Fruit fly (Drosophila melanogaster): ENCODE data around the gene Ggamma30A.

Ggamma30A gene

dm6 chr2L:9330628-9331027 lies 74.3 kb downstream of the Ggamma30A start, which contains the start of gene Cks30A (continued):
- TF ChIP-seq CG5953 (GFP tag; IDR thresholded peaks at IDR 0.05) = no peak
- TF ChIP-seq CG16813 (GFP tag; IDR thresholded peaks at IDR 0.05; ENCODE audit: partially characterized antibody) = peak; percentile 26; the same call in 1 of the 3 replicates
- peak; percentile 95 for TF ChIP-seq CG9797 (GFP tag; optimal IDR thresholded peaks at IDR 0.05)
- TF ChIP-seq CG7928 (GFP tag; optimal IDR thresholded peaks at IDR 0.05) = no peak
- TF ChIP-seq Hr78 (GFP tag; optimal IDR thresholded peaks at IDR 0.05) = no peak
- no peak for TF ChIP-seq CG9215 (GFP tag; IDR thresholded peaks at IDR 0.05)
- TF ChIP-seq Max (GFP tag; optimal IDR thresholded peaks at IDR 0.05) = no peak
- TF ChIP-seq wor (GFP tag; IDR thresholded peaks at IDR 0.05) = no peak
- TF ChIP-seq slp2 (GFP tag; optimal IDR thresholded peaks at IDR 0.05) = no peak
- TF ChIP-seq crol (GFP tag; IDR thresholded peaks at IDR 0.05) = no peak
- TF ChIP-seq Doc2 (GFP tag; IDR thresholded peaks at IDR 0.05) = no peak
- TF ChIP-seq CG11456 (GFP tag; IDR thresholded peaks at IDR 0.05) = no peak
- TF ChIP-seq otp (GFP tag; IDR thresholded peaks at IDR 0.05) = no peak
- TF ChIP-seq CG6175 (GFP tag; IDR thresholded peaks at IDR 0.05) = no peak
- no peak for TF ChIP-seq lbe (GFP tag; optimal IDR thresholded peaks at IDR 0.05)
- no peak for TF ChIP-seq CG12219 (GFP tag; optimal IDR thresholded peaks at IDR 0.05)
- TF ChIP-seq CG2712 (tag; optimal IDR thresholded peaks at IDR 0.05) = no peak
- no peak for TF ChIP-seq peb (GFP tag; IDR thresholded peaks at IDR 0.05)
- no peak for TF ChIP-seq Hr51 (GFP tag; optimal IDR thresholded peaks at IDR 0.05)
- no peak for TF ChIP-seq CG4360 (GFP tag; IDR thresholded peaks at IDR 0.05)
- peak; percentile 58 for TF ChIP-seq CG33213 (GFP tag; optimal IDR thresholded peaks at IDR 0.05)
- no peak for TF ChIP-seq CG13894 (tag; optimal IDR thresholded peaks at IDR 0.05)
- TF ChIP-seq CG6813 (GFP tag; optimal IDR thresholded peaks at IDR 0.05) = no peak
- no peak for TF ChIP-seq CG14050 (GFP tag; IDR thresholded peaks at IDR 0.05)
- TF ChIP-seq GATAe (GFP tag; conservative IDR thresholded peaks at IDR 0.05) = no peak
- TF ChIP-seq CG43689 (GFP tag; IDR thresholded peaks at IDR 0.05) = no peak
- TF ChIP-seq fru (optimal IDR thresholded peaks at IDR 0.05) = no peak
- no peak for TF ChIP-seq Atf3 (GFP tag; optimal IDR thresholded peaks at IDR 0.05)
- no peak for TF ChIP-seq oc (tag; optimal IDR thresholded peaks at IDR 0.05)
- no peak for TF ChIP-seq Meics (GFP tag; optimal IDR thresholded peaks at IDR 0.05)
- TF ChIP-seq CG16779 (GFP tag; IDR thresholded peaks at IDR 0.05) = no peak
- no peak for TF ChIP-seq Stat92E (GFP tag; optimal IDR thresholded peaks at IDR 0.05)
- no peak for TF ChIP-seq CG4707 (GFP tag; optimal IDR thresholded peaks at IDR 0.05)
- TF ChIP-seq Sry-δ (GFP tag; optimal IDR thresholded peaks at IDR 0.05) = no peak
- no peak for TF ChIP-seq BtbVII (GFP tag; optimal IDR thresholded peaks at IDR 0.05)
- no peak for TF ChIP-seq ewg (GFP tag; optimal IDR thresholded peaks at IDR 0.05)
- no peak for TF ChIP-seq CG10209 (GFP tag; optimal IDR thresholded peaks at IDR 0.05)
- 0 out of 4 replicates have a peak, but pooled peaks have one; percentile 7 for TF ChIP-seq chinmo (GFP tag; IDR thresholded peaks at IDR 0.05; ENCODE audit: partially characterized antibody)
- no peak for TF ChIP-seq CG18476 (GFP tag; optimal IDR thresholded peaks at IDR 0.05)
- no peak for TF ChIP-seq sisA (GFP tag; IDR thresholded peaks at IDR 0.05)
- no peak for TF ChIP-seq nom (GFP tag; optimal IDR thresholded peaks at IDR 0.05)
- no peak for TF ChIP-seq Blimp-1 (GFP tag; optimal IDR thresholded peaks at IDR 0.05)
- no peak for TF ChIP-seq sug (tag; optimal IDR thresholded peaks at IDR 0.05)
- TF ChIP-seq D19B (GFP tag; optimal IDR thresholded peaks at IDR 0.05) = no peak
- TF ChIP-seq crp (GFP tag; optimal IDR thresholded peaks at IDR 0.05) = no peak
- TF ChIP-seq NFAT (GFP tag; IDR thresholded peaks at IDR 0.05) = no peak
- TF ChIP-seq Ets97D (GFP tag; optimal IDR thresholded peaks at IDR 0.05) = peak; percentile 85
- TF ChIP-seq CG11247 (GFP tag; IDR thresholded peaks at IDR 0.05) = no peak
- TF ChIP-seq Fer3 (tag; optimal IDR thresholded peaks at IDR 0.05) = no peak
- no peak for TF ChIP-seq ken (GFP tag; IDR thresholded peaks at IDR 0.05)
- no peak for TF ChIP-seq ind (GFP tag; optimal IDR thresholded peaks at IDR 0.05)
